Fruit fly (Drosophila melanogaster) whole organism, embryonic: Measurements from ENCODE around the gene Alh.

ENCODE experiments used
- Atf6 ChIP-seq: fragments of 200-800 bp; sonication (Bioruptor generic); IDR thresholded peaks from 2 replicates; pipeline ENCODE4 v1.3.6; 2022; ENCODE audit warnings: missing biosample characterization, missing genetic modification characterization
- BtbVII ChIP-seq: fragments of 200-800 bp; sonication (Bioruptor generic); optimal IDR thresholded peaks from 3 replicates; lab custom pipeline; 2017; ENCODE audit warnings: missing biosample characterization, mild to moderate bottlenecking, missing genetic modification characterization
- CG11085 ChIP-seq: fragments of 200-800 bp; sonication (Bioruptor generic); IDR thresholded peaks from 2 replicates; pipeline ENCODE4 v1.3.6; 2022; ENCODE audit warnings: missing biosample characterization, missing genetic modification characterization
- CG11504 ChIP-seq: fragments of 200-800 bp; sonication (Bioruptor generic); optimal IDR thresholded peaks from 3 replicates; lab custom pipeline; 2019; ENCODE audit warnings: missing biosample characterization, mild to moderate bottlenecking, missing genetic modification characterization, moderate library complexity
- CG11695 ChIP-seq: fragments of 200-800 bp; sonication (Bioruptor generic); IDR thresholded peaks from 3 replicates; pipeline ENCODE4 v1.3.6; 2022; ENCODE audit warnings: missing biosample characterization, missing genetic modification characterization
- CG12071 ChIP-seq: fragments of 200-800 bp; sonication (Bioruptor generic); optimal IDR thresholded peaks from 3 replicates; lab custom pipeline; 2018; ENCODE audit warnings: missing biosample characterization, mild to moderate bottlenecking, missing genetic modification characterization
- CG13287 ChIP-seq: fragments of 200-800 bp; sonication (Bioruptor generic); IDR thresholded peaks from 2 replicates; pipeline ENCODE4 v1.3.6; 2022; ENCODE audit warnings: missing biosample characterization, missing genetic modification characterization; ENCODE audit not compliant: partially characterized antibody
- CG13424 ChIP-seq: fragments of 200-800 bp; sonication (Bioruptor generic); optimal IDR thresholded peaks from 2 replicates; lab custom pipeline; 2019; ENCODE audit warnings: missing biosample characterization, mild to moderate bottlenecking, missing genetic modification characterization, moderate library complexity
- CG15696 ChIP-seq: fragments of 200-800 bp; sonication (Bioruptor generic); optimal IDR thresholded peaks from 2 replicates; lab custom pipeline; 2019; ENCODE audit warnings: missing biosample characterization, mild to moderate bottlenecking, missing genetic modification characterization, moderate library complexity
- CG1603 ChIP-seq: fragments of 200-800 bp; sonication (Bioruptor generic); optimal IDR thresholded peaks from 2 replicates; lab custom pipeline; 2019; ENCODE audit warnings: missing biosample characterization, mild to moderate bottlenecking, missing genetic modification characterization, moderate library complexity
- CG1832 ChIP-seq: fragments of 200-800 bp; sonication (Bioruptor generic); optimal IDR thresholded peaks from 2 replicates; lab custom pipeline; 2017; ENCODE audit warnings: missing biosample characterization, mild to moderate bottlenecking, missing genetic modification characterization, inconsistent platforms
- CG2199 ChIP-seq: fragments of 200-800 bp; sonication (Bioruptor generic); IDR thresholded peaks from 3 replicates; pipeline ENCODE4 v1.3.6; 2022; ENCODE audit warnings: missing biosample characterization, missing genetic modification characterization
- CG34422 ChIP-seq: fragments of 200-800 bp; sonication (Bioruptor generic); IDR thresholded peaks from 3 replicates; pipeline ENCODE4 v1.3.6; 2022; ENCODE audit warnings: missing biosample characterization, missing genetic modification characterization
- CG3726 ChIP-seq: fragments of 200-800 bp; sonication (Bioruptor generic); IDR thresholded peaks from 3 replicates; pipeline ENCODE4, ENCODE4 v1.3.6; 2022; ENCODE audit warnings: missing biosample characterization, missing genetic modification characterization
- CG4360 ChIP-seq: fragments of 200-800 bp; sonication (Bioruptor generic); IDR thresholded peaks from 2 replicates; pipeline ENCODE4 v1.3.6; 2022; ENCODE audit warnings: missing biosample characterization, missing genetic modification characterization
- CG6175 ChIP-seq: fragments of 200-800 bp; sonication (Bioruptor generic); IDR thresholded peaks from 3 replicates; pipeline ENCODE4 v1.3.6; 2022; ENCODE audit warnings: missing biosample characterization, missing genetic modification characterization
- CG7357 ChIP-seq: fragments of 200-800 bp; sonication (Bioruptor generic); IDR thresholded peaks from 3 replicates; pipeline ENCODE4 v1.3.6; 2022; ENCODE audit warnings: missing biosample characterization, missing genetic modification characterization
- CG7839 ChIP-seq: fragments of 200-800 bp; sonication (Bioruptor generic); optimal IDR thresholded peaks from 3 replicates; lab custom pipeline; 2018; ENCODE audit warnings: missing biosample characterization, mild to moderate bottlenecking, missing genetic modification characterization, moderate library complexity
- CG8478 ChIP-seq: fragments of >200 bp; optimal IDR thresholded peaks from 2 replicates; lab custom pipeline; 2018
- CG9797 ChIP-seq: fragments of 200-800 bp; sonication (Bioruptor generic); optimal IDR thresholded peaks from 3 replicates; lab custom pipeline; 2018; ENCODE audit warnings: missing biosample characterization, mild to moderate bottlenecking, missing genetic modification characterization
- CG9876 ChIP-seq: fragments of 200-800 bp; sonication (Bioruptor generic); optimal IDR thresholded peaks from 2 replicates; lab custom pipeline; 2016; ENCODE audit warnings: missing biosample characterization, missing genetic modification characterization
- Fer1 ChIP-seq: fragments of 200-800 bp; sonication (Bioruptor generic); optimal IDR thresholded peaks from 2 replicates; lab custom pipeline; 2017; ENCODE audit warnings: missing biosample characterization, mild to moderate bottlenecking, missing genetic modification characterization
- GATAe ChIP-seq: fragments of 200-800 bp; sonication (Bioruptor generic); conservative IDR thresholded peaks from 2 replicates; pipeline ENCODE4 v1.3.6; 2022; ENCODE audit warnings: missing biosample characterization, missing genetic modification characterization
- HLH4C ChIP-seq: fragments of 200-800 bp; sonication (Bioruptor generic); IDR thresholded peaks from 3 replicates; pipeline ENCODE4 v1.3.6; 2022; ENCODE audit warnings: missing biosample characterization, missing genetic modification characterization; ENCODE audit not compliant: partially characterized antibody
- Hand ChIP-seq: fragments of 200-800 bp; sonication (Bioruptor generic); optimal IDR thresholded peaks from 2 replicates; lab custom pipeline; 2017; ENCODE audit warnings: mild to moderate bottlenecking, missing biosample characterization, missing genetic modification reagents, missing genetic modification characterization
- HmgD ChIP-seq: fragments of 200-800 bp; sonication (Bioruptor generic); optimal IDR thresholded peaks from 3 replicates; lab custom pipeline; 2016; ENCODE audit warnings: missing biosample characterization, missing genetic modification characterization
- HmgZ ChIP-seq: fragments of 200-800 bp; sonication (Bioruptor generic); optimal IDR thresholded peaks from 2 replicates; lab custom pipeline; 2018; ENCODE audit warnings: missing biosample characterization, mild to moderate bottlenecking, missing genetic modification characterization
- NfI ChIP-seq: fragments of 200-800 bp; sonication (Bioruptor generic); optimal IDR thresholded peaks from 3 replicates; lab custom pipeline; 2018; ENCODE audit warnings: missing biosample characterization, mild to moderate bottlenecking, missing genetic modification characterization, moderate library complexity
- Opbp ChIP-seq: fragments of 200-800 bp; sonication (Bioruptor generic); IDR thresholded peaks from 3 replicates; pipeline ENCODE4 v1.3.6; 2022; ENCODE audit warnings: missing biosample characterization, missing genetic modification characterization; ENCODE audit not compliant: partially characterized antibody
- Optix ChIP-seq: fragments of 200-800 bp; sonication (Bioruptor generic); IDR thresholded peaks from 3 replicates; pipeline ENCODE4 v1.3.6; 2022; ENCODE audit warnings: missing biosample characterization, missing genetic modification characterization
- Xbp1 ChIP-seq: fragments of 200-800 bp; sonication (Bioruptor generic); optimal IDR thresholded peaks from 3 replicates; lab custom pipeline; 2016; ENCODE audit warnings: missing biosample characterization, mild to moderate bottlenecking, missing genetic modification characterization
- bbx ChIP-seq: fragments of 200-800 bp; sonication (Bioruptor generic); IDR thresholded peaks from 2 replicates; pipeline ENCODE4 v1.3.6; 2022; ENCODE audit warnings: missing biosample characterization, missing genetic modification characterization; ENCODE audit not compliant: partially characterized antibody
- dpn ChIP-seq, 2 experiments: fragments of 200-800 bp; sonication (Bioruptor generic); optimal IDR thresholded peaks; 3 replicates each; lab custom pipeline; 2016; ENCODE audit warnings: missing biosample characterization in 2 of 2, missing genetic modification characterization in 2 of 2
- ewg ChIP-seq: fragments of 200-800 bp; sonication (Bioruptor generic); optimal IDR thresholded peaks from 3 replicates; lab custom pipeline; 2017; ENCODE audit warnings: mild to moderate bottlenecking, missing biosample characterization, missing genetic modification reagents, missing genetic modification characterization
- hb ChIP-seq: fragments of 200-800 bp; sonication (Bioruptor generic); IDR thresholded peaks from 3 replicates; pipeline ENCODE4 v1.3.6; 2022; ENCODE audit warnings: missing biosample characterization, missing genetic modification characterization; ENCODE audit not compliant: partially characterized antibody
- insv ChIP-seq, 2 experiments: fragments of 200-800 bp; sonication (Bioruptor generic); optimal IDR thresholded peaks; 3 replicates each; lab custom pipeline; 2016 to 2018; ENCODE audit warnings: missing biosample characterization in 2 of 2, missing genetic modification characterization in 2 of 2
- kah ChIP-seq: fragments of 200-800 bp; sonication (Bioruptor generic); optimal IDR thresholded peaks from 2 replicates; lab custom pipeline; 2018; ENCODE audit warnings: missing biosample characterization, mild to moderate bottlenecking, missing genetic modification characterization
- lilli ChIP-seq: fragments of 200-800 bp; sonication (Bioruptor generic); optimal IDR thresholded peaks from 3 replicates; lab custom pipeline; 2016; ENCODE audit warnings: missing biosample characterization, missing genetic modification characterization
- mam ChIP-seq: fragments of 200-800 bp; sonication (Bioruptor generic); optimal IDR thresholded peaks from 3 replicates; lab custom pipeline; 2016; ENCODE audit warnings: missing biosample characterization, missing genetic modification characterization
- pan ChIP-seq, 4 experiments: fragments of >200 bp in 3 of 4; fragments of 200-800 bp in 1 of 4; sonication (Bioruptor generic) in 1 of 4; optimal IDR thresholded peaks in 3 of 4; IDR thresholded peaks in 1 of 4; 2 replicates each; pipeline versions ENCODE4 v1.3.6 to Lab custom; 2017 to 2022; ENCODE audit warnings: missing biosample characterization in 2 of 4, missing genetic modification characterization in 2 of 4, mixed read lengths in 1 of 4
- pho ChIP-seq: fragments of 200-800 bp; sonication (Bioruptor generic); optimal IDR thresholded peaks from 2 replicates; lab custom pipeline; 2016; ENCODE audit warnings: missing biosample characterization, missing genetic modification characterization
- pnt ChIP-seq: fragments of 200-800 bp; sonication (Bioruptor generic); optimal IDR thresholded peaks from 3 replicates; lab custom pipeline; 2016; ENCODE audit warnings: missing biosample characterization, missing genetic modification characterization
- psq ChIP-seq: fragments of 200-800 bp; sonication (Bioruptor generic); optimal IDR thresholded peaks from 2 replicates; lab custom pipeline; 2017; ENCODE audit warnings: missing biosample characterization, missing genetic modification characterization
- slbo ChIP-seq: fragments of 200-800 bp; sonication (Bioruptor generic); IDR thresholded peaks from 2 replicates; pipeline ENCODE4 v1.3.6; 2022; ENCODE audit warnings: missing biosample characterization, missing genetic modification characterization
- slou ChIP-seq: fragments of 200-800 bp; sonication (Bioruptor generic); optimal IDR thresholded peaks from 3 replicates; lab custom pipeline; 2016; ENCODE audit warnings: missing biosample characterization, missing genetic modification characterization
- slp2 ChIP-seq: fragments of 200-800 bp; sonication (Bioruptor generic); optimal IDR thresholded peaks from 2 replicates; lab custom pipeline; 2016; ENCODE audit warnings: missing biosample characterization, missing genetic modification characterization
- tgo ChIP-seq: fragments of 200-800 bp; sonication (Bioruptor generic); IDR thresholded peaks from 3 replicates; pipeline ENCODE4 v1.3.6; 2022; ENCODE audit warnings: missing biosample characterization, missing genetic modification characterization
- unpg ChIP-seq: fragments of 200-800 bp; sonication (Bioruptor generic); optimal IDR thresholded peaks from 3 replicates; lab custom pipeline; 2018; ENCODE audit warnings: missing biosample characterization, mild to moderate bottlenecking, missing genetic modification characterization, moderate library complexity
- vvl ChIP-seq: fragments of 200-800 bp; sonication (Bioruptor generic); IDR thresholded peaks from 2 replicates; pipeline ENCODE4 v1.3.6; 2022; ENCODE audit warnings: missing biosample characterization, missing genetic modification characterization

Alh gene

dm6 chr3R:7127966-7128365 is 4.0 kb upstream of the Alh start, which contains the start of gene CG10068 (continued):
- TF ChIP-seq CG11504 (tag; lab: Kevin White, UChicago) = peak; percentile 90
- peak; percentile 93 for TF ChIP-seq CG11695 (GFP tag; lab: Robert Waterston, UW)
- peak; percentile 67 for TF ChIP-seq slou (GFP tag; lab: Kevin White, UChicago)

- TF ChIP-seq CG12071 (GFP tag; lab: Kevin White, UChicago) (peak; percentile 23), insv (GFP tag; optimal IDR thresholded peaks at IDR 0.05; lab: Kevin White, UChicago) (peak in 1 of 2 experiments; percentile 17), vvl (GFP tag; lab: Robert Waterston, UW) (no peak), pho (GFP tag; lab: Kevin White, UChicago) (no peak), Fer1 (GFP tag; lab: Kevin White, UChicago) (no peak), HmgZ (peak; percentile 30), Hand (GFP tag; lab: Kevin White, UChicago) (no peak), CG6175 (GFP tag; lab: Robert Waterston, UW) (no peak), Opbp (GFP tag; lab: Robert Waterston, UW) (peak; percentile 20; the same call in 2 of the 3 replicates), CG13287 (no peak), CG9797 (no peak), hb (no peak), CG4360 (peak; percentile 100), CG11085 (GFP tag; lab: Robert Waterston, UW) (no peak), CG1832 (GFP tag; lab: Kevin White, UChicago) (peak; percentile 96), CG7357 (GFP tag; lab: Robert Waterston, UW) (no peak), slbo (GFP tag; lab: Robert Waterston, UW) (no peak), mam (GFP tag; lab: Kevin White, UChicago) (no peak), dpn (GFP tag; optimal IDR thresholded peaks at IDR 0.05; lab: Kevin White, UChicago) (no peak), CG15696 (tag; lab: Kevin White, UChicago) (no peak), CG1603 (tag; lab: Kevin White, UChicago) (no peak), pan (optimal IDR thresholded peaks at IDR 0.05; lab: Kevin White, UChicago) (no peak), pan (GFP tag; optimal IDR thresholded peaks at IDR 0.05 in 1 of 2, IDR thresholded peaks at IDR 0.05 in 1 of 2) (no peak), tgo (no peak), bbx (GFP tag; lab: Robert Waterston, UW) (peak; percentile 8; the same call in 1 of the 2 replicates), NfI (GFP tag; lab: Kevin White, UChicago) (no peak), unpg (GFP tag; lab: Kevin White, UChicago) (no peak), psq (GFP tag; lab: Kevin White, UChicago) (no peak), CG2199 (GFP tag; lab: Robert Waterston, UW) (peak; percentile 66; the same call in 1 of the 3 replicates), HLH4C (GFP tag; lab: Robert Waterston, UW) (no peak), CG34422 (GFP tag; lab: Robert Waterston, UW) (0 out of 3 replicates have a peak, but pooled peaks have one; percentile 67), Atf6 (GFP tag; lab: Robert Waterston, UW) (no peak), Xbp1 (GFP tag; lab: Kevin White, UChicago) (no peak), slp2 (GFP tag; lab: Kevin White, UChicago) (no peak), CG13424 (tag; lab: Kevin White, UChicago) (no peak), ewg (peak; percentile 20), HmgD (peak; percentile 72), kah (peak; percentile 90), pnt (GFP tag; lab: Kevin White, UChicago) (no peak), CG7839 (tag; lab: Kevin White, UChicago) (no peak), GATAe (GFP tag; lab: Robert Waterston, UW) (no peak), lilli (no peak), Optix (GFP tag; lab: Robert Waterston, UW) (no peak), CG3726 (GFP tag; lab: Robert Waterston, UW) (no peak), CG9876 (no peak), CG8478 (peak; percentile 94), BtbVII (no peak)
Measured at dm6 chr3R:7123699-7124098, 286 bp downstream of the Alh start.
